Worm (Caenorhabditis elegans) whole organism, mixed stage, embryonic: ENCODE results near the gene clec-242.

ENCODE experiments used
- bed-3 ChIP-seq: fragments of 200-800 bp; sonication (Bioruptor generic); optimal IDR thresholded peaks from 3 replicates; lab custom pipeline; 2018; ENCODE audit warnings: mild to moderate bottlenecking, missing genetic modification characterization, moderate library complexity, missing compliant biosample characterization
- ces-1 ChIP-seq: fragments of 150-350 bp; optimal IDR thresholded peaks from 2 replicates; lab custom pipeline; 2014; ENCODE audit warnings: missing biosample characterization, missing genetic modification reagents, missing genetic modification characterization
- elt-3 ChIP-seq: fragments of 150-350 bp; optimal IDR thresholded peaks from 2 replicates; lab custom pipeline; 2014; ENCODE audit warnings: missing biosample characterization, missing genetic modification characterization
- ham-2 ChIP-seq: fragments of 200-800 bp; sonication (Bioruptor generic); optimal IDR thresholded peaks from 2 replicates; lab custom pipeline; 2018; ENCODE audit warnings: mild to moderate bottlenecking, missing genetic modification characterization, missing compliant biosample characterization
- lin-13 ChIP-seq: fragments of 150-350 bp; optimal IDR thresholded peaks from 2 replicates; lab custom pipeline; 2014; ENCODE audit warnings: missing biosample characterization, missing genetic modification characterization
- lsy-2 ChIP-seq: fragments of 150-350 bp; optimal IDR thresholded peaks from 2 replicates; lab custom pipeline; 2014; ENCODE audit warnings: missing biosample characterization, missing genetic modification characterization
- mep-1 ChIP-seq: fragments of 150-350 bp; optimal IDR thresholded peaks from 2 replicates; lab custom pipeline; 2017; ENCODE audit warnings: missing biosample characterization, missing genetic modification reagents, missing genetic modification characterization, inconsistent platforms
- nhr-28 ChIP-seq: fragments of 150-350 bp; optimal IDR thresholded peaks from 2 replicates; lab custom pipeline; 2014; ENCODE audit warnings: missing biosample characterization, missing genetic modification characterization
- unc-62 ChIP-seq: fragments of 150-350 bp; optimal IDR thresholded peaks from 2 replicates; lab custom pipeline; 2014; ENCODE audit warnings: missing biosample characterization, missing genetic modification reagents, missing genetic modification characterization

DNA sequence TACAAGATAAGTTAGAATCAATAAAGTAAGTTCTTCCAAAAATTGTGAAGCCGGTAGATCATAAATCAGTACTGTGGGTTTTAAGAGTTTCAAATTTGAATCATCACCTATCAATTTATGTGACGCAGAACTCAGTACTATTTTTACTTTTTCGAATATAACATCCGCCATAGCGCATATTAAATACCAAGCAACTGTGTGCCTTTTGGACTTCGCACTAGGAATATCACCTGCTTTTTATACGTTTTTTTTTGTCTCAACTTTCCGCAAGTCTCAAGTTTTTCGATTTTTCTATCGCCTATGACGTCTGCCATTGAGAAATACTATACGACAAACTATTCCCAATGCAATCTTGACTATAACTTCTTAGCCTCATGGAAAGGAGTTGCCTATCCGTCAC is 32.6 kb downstream of the clec-242 start, which contains the start of gene srh-113:
- TF ChIP-seq mep-1 (tag; lab: Kevin White, UChicago), result no peak
- TF ChIP-seq nhr-28 (tag; lab: Kevin White, UChicago), result no peak
- TF ChIP-seq unc-62 (GFP tag; lab: Kevin White, UChicago), result no peak
- no peak for TF ChIP-seq ces-1
- TF ChIP-seq bed-3 (GFP tag; lab: Kevin White, UChicago), result no peak
- TF ChIP-seq elt-3 (tag; lab: Kevin White, UChicago), result no peak
- TF ChIP-seq ham-2, result no peak
- no peak for TF ChIP-seq lsy-2 (tag; lab: Kevin White, UChicago)
- TF ChIP-seq lin-13, result no peak
